Fruit fly (Drosophila melanogaster): Measurements from ENCODE around the gene CG32687.

DNA sequence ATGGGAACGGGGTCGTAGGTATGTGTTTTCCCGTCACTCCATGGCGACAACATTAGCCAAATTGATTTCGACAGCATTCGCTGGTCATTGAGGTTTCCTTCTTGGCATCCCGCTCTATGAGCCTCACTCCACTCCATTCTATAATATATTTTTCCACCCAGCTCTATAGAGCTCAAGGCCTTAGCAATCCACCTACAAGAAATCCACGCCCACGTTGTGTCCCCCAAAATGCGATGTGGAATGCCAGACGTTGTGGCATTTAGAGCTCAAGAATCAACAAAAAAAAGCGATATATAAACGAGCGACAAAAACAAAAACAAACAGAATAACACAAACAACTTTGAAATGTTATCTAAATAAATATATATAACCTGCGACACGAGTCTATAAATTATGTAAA lies 47.5 kb upstream of the CG32687 start:
- TF ChIP-seq Myc (optimal IDR thresholded peaks at IDR 0.05) (no peak), usp (GFP tag; optimal IDR thresholded peaks at IDR 0.05) (no peak), Vsx2 (GFP tag; optimal IDR thresholded peaks at IDR 0.05; ENCODE audit: partially characterized antibody) (no peak), psq (GFP tag; optimal IDR thresholded peaks at IDR 0.05) (no peak), sv (GFP tag; optimal IDR thresholded peaks at IDR 0.05) (no peak)

Data from whole organism, wandering third instar larva.